Worm (Caenorhabditis elegans): ENCODE data around the gene Y48E1B.3.

- no peak for TF ChIP-seq nhr-76 (tag; optimal IDR thresholded peaks at IDR 0.05)
- TF ChIP-seq dpl-1 (GFP tag; optimal IDR thresholded peaks at IDR 0.05), result no peak
- no peak for TF ChIP-seq dsc-1 (tag; optimal IDR thresholded peaks at IDR 0.05)
Observed at ce11 chrII:13531118-13531517, 36.7 kb downstream of the Y48E1B.3 start, which contains the start of gene snx-14.

All from whole organism, L1 larva.